Worm (Caenorhabditis elegans): ENCODE data around the gene gtf-2H1.

DNA sequence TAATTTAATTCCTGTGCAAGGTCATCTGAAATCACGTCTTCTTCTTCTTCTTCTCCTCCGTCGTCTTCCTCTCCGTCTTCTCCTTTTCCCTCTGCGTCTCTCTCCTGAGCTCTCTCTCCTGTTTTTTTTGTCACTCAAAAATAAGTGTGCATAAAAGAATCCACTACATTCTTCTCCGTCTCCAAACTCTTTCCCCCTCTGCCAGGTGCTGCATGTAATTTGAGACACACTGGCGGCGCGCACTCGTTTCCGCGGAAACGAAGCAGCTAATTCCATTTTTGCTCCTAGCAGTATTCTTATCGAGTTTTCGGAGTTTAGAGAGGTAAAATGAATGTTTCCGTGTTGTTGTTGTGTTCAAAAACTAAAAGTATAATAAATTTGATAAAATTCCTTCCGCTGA lies 45.5 kb downstream of the gtf-2H1 start:
- no peak for TF ChIP-seq ccch-3 (GFP tag; optimal IDR thresholded peaks at IDR 0.05)
- no peak for TF ChIP-seq pha-4 (tag; optimal IDR thresholded peaks at IDR 0.05)
- no peak for TF ChIP-seq zim-3 (tag; optimal IDR thresholded peaks at IDR 0.05)
- no peak for TF ChIP-seq K12H6.12 (tag; optimal IDR thresholded peaks at IDR 0.05)

Measured in whole organism, young adult.